Worm (Caenorhabditis elegans): ENCODE measurements around the gene B0524.2.
A peak's percentile ranks its signal among the peaks of the same experiment; 100 is the strongest.

The B0524.2 gene

DNA sequence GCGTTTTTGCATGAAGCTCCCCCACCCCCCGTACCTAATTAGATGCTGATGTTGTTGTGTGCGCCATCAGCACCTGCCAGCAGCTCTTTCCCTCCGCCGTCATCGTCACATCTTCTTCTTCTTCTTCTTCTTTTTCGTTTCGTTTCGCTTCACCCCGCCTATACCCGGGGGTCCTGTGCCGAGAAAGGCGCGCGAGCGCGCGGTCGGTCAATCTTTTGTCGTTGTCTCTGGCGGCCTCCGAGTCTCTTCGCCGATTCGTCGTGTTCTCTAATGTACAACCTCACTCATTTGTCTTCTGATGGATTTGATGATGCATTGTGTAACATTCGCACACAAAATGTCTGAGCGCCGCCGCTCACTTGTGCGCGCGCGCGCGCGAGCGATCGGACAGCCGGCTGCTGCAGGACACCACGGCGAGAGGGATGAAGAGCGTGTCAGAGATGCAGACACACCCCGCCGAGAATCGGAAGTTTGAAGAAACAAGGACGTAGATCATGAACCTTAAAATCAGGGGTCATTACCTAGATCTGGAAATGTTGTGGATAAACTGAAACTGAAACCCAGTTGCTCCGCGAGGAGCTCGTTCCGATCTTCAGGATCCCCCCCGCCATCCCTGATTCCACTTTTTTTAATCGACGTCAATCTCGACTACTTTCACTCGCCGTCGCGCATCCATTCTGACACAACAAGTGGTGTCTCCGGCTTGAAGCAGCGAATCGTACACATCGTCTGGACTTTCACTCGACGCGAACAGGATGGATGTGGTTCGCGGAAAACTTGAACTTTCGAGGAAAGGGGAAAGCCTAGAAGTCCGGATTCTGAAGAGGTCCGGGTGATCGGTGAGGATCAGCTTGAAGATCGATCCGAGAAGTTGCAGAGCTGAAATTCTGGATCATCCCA is 29.8 kb downstream of the B0524.2 start (continued):
- peak; percentile 68 for TF ChIP-seq ceh-28 (tag; optimal IDR thresholded peaks at IDR 0.05)

DNA sequence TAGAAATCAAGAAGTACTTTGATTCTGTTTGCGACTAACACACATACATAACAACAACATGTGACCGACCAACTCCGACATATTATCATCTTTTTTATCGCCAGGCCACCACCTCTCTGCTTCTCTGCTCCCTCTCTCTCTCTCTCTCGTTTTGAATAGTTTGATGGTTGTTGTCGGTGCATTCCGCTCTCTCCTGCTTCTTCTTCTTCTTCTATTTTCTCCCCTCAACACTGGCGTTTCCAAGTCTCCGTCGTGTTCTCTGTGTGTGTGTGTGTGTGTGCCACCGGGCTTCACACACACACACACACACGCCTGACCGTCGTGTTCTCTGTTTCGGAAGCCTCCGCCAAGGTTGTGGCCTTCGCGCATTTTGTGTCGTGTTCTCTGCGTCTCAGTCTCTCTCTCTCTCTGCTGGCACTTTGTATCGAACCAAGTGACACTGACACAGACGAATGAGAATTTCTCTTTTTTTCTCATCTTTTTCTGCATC is 31.2 kb downstream of the B0524.2 start:
- TF ChIP-seq nhr-43 (tag; optimal IDR thresholded peaks at IDR 0.05; ENCODE audit: poor library complexity, severe bottlenecking) (peak; percentile 99), nhr-23 (tag; optimal IDR thresholded peaks at IDR 0.05) (peak; percentile 99), mml-1 (tag; optimal IDR thresholded peaks at IDR 0.05) (no peak), elt-1 (tag; optimal IDR thresholded peaks at IDR 0.05) (peak; percentile 89), daf-12 (tag; optimal IDR thresholded peaks at IDR 0.05) (peak; percentile 75), ZK546.5 (tag; optimal IDR thresholded peaks at IDR 0.05) (no peak), nhr-25 (tag; optimal IDR thresholded peaks at IDR 0.05) (peak; percentile 99), ceh-82 (tag; optimal IDR thresholded peaks at IDR 0.05) (peak; percentile 92), nhr-12 (tag; optimal IDR thresholded peaks at IDR 0.05) (no peak), fos-1 (tag; optimal IDR thresholded peaks at IDR 0.05) (peak; percentile 87), elt-3 (tag; optimal IDR thresholded peaks at IDR 0.05) (peak; percentile 29 to 87 (median 60)), fkh-2 (tag; optimal IDR thresholded peaks at IDR 0.05) (peak; percentile 3), lin-39 (tag; optimal IDR thresholded peaks at IDR 0.05) (peak; percentile 94), ceh-16 (tag; optimal IDR thresholded peaks at IDR 0.05) (no peak), elt-2 (tag; optimal IDR thresholded peaks at IDR 0.05) (peak; percentile 97), snpc-4 (tag; optimal IDR thresholded peaks at IDR 0.05) (peak; percentile 59), skn-1 (tag; optimal IDR thresholded peaks at IDR 0.05) (peak; percentile 96), lin-15B (tag; optimal IDR thresholded peaks at IDR 0.05) (peak; percentile 58), pqm-1 (tag; optimal IDR thresholded peaks at IDR 0.05) (peak; percentile 97), lsy-12 (tag; optimal IDR thresholded peaks at IDR 0.05) (peak; percentile 93), sea-2 (GFP tag; optimal IDR thresholded peaks at IDR 0.05) (peak; percentile 53), egl-5 (tag; optimal IDR thresholded peaks at IDR 0.05) (peak; percentile 88), egl-27 (tag; optimal IDR thresholded peaks at IDR 0.05) (peak; percentile 98), ceh-9 (tag; optimal IDR thresholded peaks at IDR 0.05) (no peak), tbx-2 (tag; optimal IDR thresholded peaks at IDR 0.05) (peak; percentile 96), hmg-11 (tag; optimal IDR thresholded peaks at IDR 0.05) (peak; percentile 96), mdl-1 (tag; optimal IDR thresholded peaks at IDR 0.05) (peak; percentile 93), nhr-237 (tag; optimal IDR thresholded peaks at IDR 0.05) (no peak), R02D3.7 (tag; optimal IDR thresholded peaks at IDR 0.05) (peak; percentile 80), nhr-11 (tag; optimal IDR thresholded peaks at IDR 0.05) (peak; percentile 94), zag-1 (tag; optimal IDR thresholded peaks at IDR 0.05) (peak; percentile 89), nhr-76 (tag; optimal IDR thresholded peaks at IDR 0.05) (peak; percentile 55), ztf-11 (tag; optimal IDR thresholded peaks at IDR 0.05) (no peak), pha-4 (tag; optimal IDR thresholded peaks at IDR 0.05) (peak; percentile 99), unc-62 (GFP tag; optimal IDR thresholded peaks at IDR 0.05) (peak; percentile 99), ztf-4 (tag; optimal IDR thresholded peaks at IDR 0.05) (peak; percentile 61), nfya-1 (tag; optimal IDR thresholded peaks at IDR 0.05; ENCODE audit: insufficient read depth) (peak; percentile 96), ama-1 (optimal IDR thresholded peaks at IDR 0.05) (peak; percentile 56), nhr-28 (tag; optimal IDR thresholded peaks at IDR 0.05) (peak; percentile 65), nhr-77 (tag; optimal IDR thresholded peaks at IDR 0.05) (peak; percentile 80), unc-39 (tag; optimal IDR thresholded peaks at IDR 0.05) (peak; percentile 70), aly-2 (tag; optimal IDR thresholded peaks at IDR 0.05) (peak; percentile 59), fkh-10 (GFP tag; optimal IDR thresholded peaks at IDR 0.05) (peak; percentile 61), ceh-28 (tag; optimal IDR thresholded peaks at IDR 0.05) (peak; percentile 92), eor-1 (tag; optimal IDR thresholded peaks at IDR 0.05) (peak in 1 of 2 experiments; percentile 25), jun-1 (tag; optimal IDR thresholded peaks at IDR 0.05) (peak; percentile 98), nhr-67 (tag; optimal IDR thresholded peaks at IDR 0.05) (no peak)
